Worm (Caenorhabditis elegans) whole organism, L3 larva: ENCODE data around the gene ech-3.

Source experiments
- R02D3.7 ChIP-seq: fragments of 150-350 bp; optimal IDR thresholded peaks from 2 replicates; lab custom pipeline; 2014; ENCODE audit warnings: missing biosample characterization, missing genetic modification characterization
- ZK546.5 ChIP-seq: sonication (generic microtip); optimal IDR thresholded peaks from 2 replicates; lab custom pipeline; 2017; ENCODE audit warnings: missing biosample characterization, missing genetic modification characterization
- aly-2 ChIP-seq: fragments of 150-350 bp; optimal IDR thresholded peaks from 2 replicates; lab custom pipeline; 2014; ENCODE audit warnings: missing biosample characterization, missing genetic modification characterization
- ama-1 ChIP-seq: fragments of 150-350 bp; optimal IDR thresholded peaks from 2 replicates; lab custom pipeline; 2018
- ceh-16 ChIP-seq: sonication (generic microtip); optimal IDR thresholded peaks from 2 replicates; lab custom pipeline; 2017; ENCODE audit warnings: missing biosample characterization, missing genetic modification characterization
- ceh-28 ChIP-seq: fragments of 150-350 bp; optimal IDR thresholded peaks from 2 replicates; lab custom pipeline; 2014; ENCODE audit warnings: missing biosample characterization, missing genetic modification reagents, missing genetic modification characterization
- ceh-82 ChIP-seq: fragments of 150-350 bp; optimal IDR thresholded peaks from 2 replicates; lab custom pipeline; 2014; ENCODE audit warnings: missing biosample characterization, missing genetic modification characterization
- ceh-9 ChIP-seq: sonication (generic microtip); optimal IDR thresholded peaks from 2 replicates; lab custom pipeline; 2018; ENCODE audit warnings: missing biosample characterization, missing genetic modification characterization
- daf-12 ChIP-seq: fragments of 150-350 bp; optimal IDR thresholded peaks from 2 replicates; lab custom pipeline; 2014; ENCODE audit warnings: missing biosample characterization, missing genetic modification reagents, missing genetic modification characterization
- egl-27 ChIP-seq: sonication (generic microtip); optimal IDR thresholded peaks from 4 replicates; lab custom pipeline; 2017; ENCODE audit warnings: missing biosample characterization, missing genetic modification reagents, missing genetic modification characterization
- egl-5 ChIP-seq: fragments of 150-350 bp; optimal IDR thresholded peaks from 2 replicates; lab custom pipeline; 2017; ENCODE audit warnings: missing biosample characterization, missing genetic modification reagents, missing genetic modification characterization, inconsistent platforms
- elt-1 ChIP-seq: fragments of 150-350 bp; optimal IDR thresholded peaks from 2 replicates; lab custom pipeline; 2014; ENCODE audit warnings: missing biosample characterization, missing genetic modification characterization
- elt-2 ChIP-seq: sonication (generic microtip); optimal IDR thresholded peaks from 2 replicates; lab custom pipeline; 2016; ENCODE audit warnings: missing genetic modification reagents, mild to moderate bottlenecking, missing genetic modification characterization, missing compliant biosample characterization
- eor-1 ChIP-seq, 2 experiments: fragments of 150-350 bp; optimal IDR thresholded peaks; 2 replicates each; lab custom pipeline; 2014 to 2018; ENCODE audit warnings: missing biosample characterization in 2 of 2, missing genetic modification characterization in 2 of 2
- fkh-10 ChIP-seq: sonication (generic microtip); optimal IDR thresholded peaks from 2 replicates; lab custom pipeline; 2017; ENCODE audit warnings: missing biosample characterization, missing genetic modification reagents, missing genetic modification characterization
- fos-1 ChIP-seq: fragments of 150-350 bp; optimal IDR thresholded peaks from 2 replicates; lab custom pipeline; 2014; ENCODE audit warnings: missing biosample characterization, missing genetic modification characterization
- hmg-11 ChIP-seq: sonication (generic microtip); optimal IDR thresholded peaks from 2 replicates; lab custom pipeline; 2016; ENCODE audit warnings: missing genetic modification characterization, missing compliant biosample characterization
- lin-15B ChIP-seq: fragments of 150-350 bp; optimal IDR thresholded peaks from 2 replicates; lab custom pipeline; 2014; ENCODE audit warnings: missing biosample characterization, missing genetic modification characterization
- lin-39 ChIP-seq: fragments of 150-350 bp; optimal IDR thresholded peaks from 2 replicates; lab custom pipeline; 2018; ENCODE audit warnings: missing biosample characterization, missing genetic modification reagents, missing genetic modification characterization
- lsy-12 ChIP-seq: sonication (generic microtip); optimal IDR thresholded peaks from 2 replicates; lab custom pipeline; 2016; ENCODE audit warnings: mild to moderate bottlenecking, missing genetic modification characterization, missing compliant biosample characterization
- mdl-1 ChIP-seq: fragments of 150-350 bp; optimal IDR thresholded peaks from 2 replicates; lab custom pipeline; 2014; ENCODE audit warnings: missing biosample characterization, missing genetic modification characterization
- mml-1 ChIP-seq: fragments of 150-350 bp; sonication (generic microtip); optimal IDR thresholded peaks from 3 replicates; lab custom pipeline; 2014; ENCODE audit warnings: missing biosample characterization, missing genetic modification characterization
- nfya-1 ChIP-seq: sonication (generic microtip); optimal IDR thresholded peaks from 2 replicates; lab custom pipeline; 2017; ENCODE audit warnings: missing genetic modification characterization, mild to moderate bottlenecking, missing compliant biosample characterization, antibody characterized with exemption, moderate library complexity; ENCODE audit not compliant: insufficient read depth
- nhr-11 ChIP-seq: fragments of 150-350 bp; optimal IDR thresholded peaks from 2 replicates; lab custom pipeline; 2014; ENCODE audit warnings: missing biosample characterization, missing genetic modification characterization
- nhr-12 ChIP-seq: fragments of 150-350 bp; optimal IDR thresholded peaks from 2 replicates; lab custom pipeline; 2014; ENCODE audit warnings: missing biosample characterization, missing genetic modification characterization
- nhr-23 ChIP-seq: fragments of 150-350 bp; optimal IDR thresholded peaks from 2 replicates; lab custom pipeline; 2014; ENCODE audit warnings: missing biosample characterization, missing genetic modification reagents, missing genetic modification characterization
- nhr-237 ChIP-seq: fragments of 150-350 bp; optimal IDR thresholded peaks from 2 replicates; lab custom pipeline; 2014; ENCODE audit warnings: missing biosample characterization, missing genetic modification characterization
- nhr-25 ChIP-seq: sonication (generic microtip); optimal IDR thresholded peaks from 2 replicates; lab custom pipeline; 2017; ENCODE audit warnings: missing biosample characterization, missing genetic modification characterization
- nhr-28 ChIP-seq: fragments of 150-350 bp; optimal IDR thresholded peaks from 2 replicates; lab custom pipeline; 2014; ENCODE audit warnings: missing biosample characterization, missing genetic modification characterization
- nhr-43 ChIP-seq: sonication (generic microtip); optimal IDR thresholded peaks from 2 replicates; lab custom pipeline; 2016; ENCODE audit warnings: mild to moderate bottlenecking, missing genetic modification characterization, missing compliant biosample characterization; ENCODE audit not compliant: poor library complexity, severe bottlenecking
- nhr-67 ChIP-seq: fragments of 150-350 bp; optimal IDR thresholded peaks from 2 replicates; lab custom pipeline; 2014; ENCODE audit warnings: missing biosample characterization, missing genetic modification characterization
- nhr-76 ChIP-seq: fragments of 150-350 bp; sonication (generic microtip); optimal IDR thresholded peaks from 5 replicates; lab custom pipeline; 2014; ENCODE audit warnings: missing biosample characterization, missing genetic modification characterization
- nhr-77 ChIP-seq: fragments of 150-350 bp; optimal IDR thresholded peaks from 2 replicates; lab custom pipeline; 2014; ENCODE audit warnings: missing biosample characterization, missing genetic modification characterization
- pha-4 ChIP-seq: fragments of 150-350 bp; optimal IDR thresholded peaks from 2 replicates; lab custom pipeline; 2014; ENCODE audit warnings: missing biosample characterization, missing genetic modification reagents, missing genetic modification characterization
- pqm-1 ChIP-seq: fragments of 150-350 bp; optimal IDR thresholded peaks from 2 replicates; lab custom pipeline; 2017; ENCODE audit warnings: missing biosample characterization, missing genetic modification characterization, inconsistent platforms
- sea-2 ChIP-seq: fragments of 150-350 bp; sonication (generic microtip); optimal IDR thresholded peaks from 4 replicates; lab custom pipeline; 2014; ENCODE audit warnings: missing biosample characterization, missing genetic modification reagents, missing genetic modification characterization
- skn-1 ChIP-seq: fragments of 150-350 bp; optimal IDR thresholded peaks from 2 replicates; lab custom pipeline; 2014; ENCODE audit warnings: missing biosample characterization, missing genetic modification characterization
- snpc-4 ChIP-seq: fragments of 150-350 bp; optimal IDR thresholded peaks from 2 replicates; lab custom pipeline; 2014; ENCODE audit warnings: missing biosample characterization, missing genetic modification characterization
- tbx-2 ChIP-seq: sonication (generic microtip); optimal IDR thresholded peaks from 2 replicates; lab custom pipeline; 2016; ENCODE audit warnings: mild to moderate bottlenecking, missing genetic modification characterization, missing compliant biosample characterization
- unc-39 ChIP-seq: sonication (generic microtip); optimal IDR thresholded peaks from 4 replicates; lab custom pipeline; 2017; ENCODE audit warnings: missing biosample characterization, missing genetic modification characterization
- unc-62 ChIP-seq: fragments of 150-350 bp; sonication (generic microtip); optimal IDR thresholded peaks from 4 replicates; lab custom pipeline; 2014; ENCODE audit warnings: missing biosample characterization, missing genetic modification reagents, missing genetic modification characterization
- zag-1 ChIP-seq: fragments of 150-350 bp; optimal IDR thresholded peaks from 2 replicates; lab custom pipeline; 2014; ENCODE audit warnings: missing biosample characterization, missing genetic modification characterization
- ztf-11 ChIP-seq: fragments of 150-350 bp; optimal IDR thresholded peaks from 2 replicates; lab custom pipeline; 2014; ENCODE audit warnings: missing biosample characterization, missing genetic modification characterization
- ztf-4 ChIP-seq: fragments of 150-350 bp; optimal IDR thresholded peaks from 2 replicates; lab custom pipeline; 2014; ENCODE audit warnings: missing biosample characterization, missing genetic modification characterization

ech-3 gene

ce11 chrV:8022040-8022439, at the start of gene ech-3:
ech-3 (plus strand) TSS chrV:8022217.
- TF ChIP-seq fos-1 (tag; lab: Kevin White, UChicago): no peak
- no peak for TF ChIP-seq unc-62 (GFP tag; lab: Kevin White, UChicago)
- peak; percentile 51 for TF ChIP-seq pha-4 (tag; lab: Kevin White, UChicago)
- TF ChIP-seq egl-27 (tag; lab: Kevin White, UChicago): no peak
- peak; percentile 39 for TF ChIP-seq elt-2 (tag; lab: Kevin White, UChicago)
- TF ChIP-seq sea-2 (GFP tag; lab: Kevin White, UChicago): no peak
- peak; percentile 75 for TF ChIP-seq ceh-28 (tag; lab: Kevin White, UChicago)
- peak; percentile 21 for TF ChIP-seq pqm-1 (tag; lab: Kevin White, UChicago)

- TF ChIP-seq nhr-12 (tag; lab: Kevin White, UChicago): no peak
- TF ChIP-seq ceh-82 (tag; lab: Kevin White, UChicago): no peak
- TF ChIP-seq mml-1 (tag; lab: Kevin White, UChicago): no peak
- TF ChIP-seq pqm-1 (tag; lab: Kevin White, UChicago): peak; percentile 67
- TF ChIP-seq elt-2 (tag; lab: Kevin White, UChicago): peak; percentile 62
- TF ChIP-seq fos-1 (tag; lab: Kevin White, UChicago): no peak
- no peak for TF ChIP-seq eor-1 (tag; optimal IDR thresholded peaks at IDR 0.05; lab: Kevin White, UChicago)
- TF ChIP-seq nfya-1: peak; percentile 25
- no peak for TF ChIP-seq egl-27 (tag; lab: Kevin White, UChicago)
- TF ChIP-seq nhr-23 (tag; lab: Kevin White, UChicago): no peak
- no peak for TF ChIP-seq mdl-1
- TF ChIP-seq fkh-10 (GFP tag; lab: Kevin White, UChicago): no peak
- TF ChIP-seq nhr-77 (tag; lab: Kevin White, UChicago): no peak
- no peak for TF ChIP-seq ceh-16 (tag; lab: Kevin White, UChicago)
- TF ChIP-seq ceh-28 (tag; lab: Kevin White, UChicago): no peak
- no peak for TF ChIP-seq R02D3.7 (tag; lab: Kevin White, UChicago)
- TF ChIP-seq lin-15B: no peak
- TF ChIP-seq ceh-9: no peak
- TF ChIP-seq daf-12 (tag; lab: Kevin White, UChicago): no peak
- no peak for TF ChIP-seq skn-1
- TF ChIP-seq nhr-237 (tag; lab: Kevin White, UChicago): no peak
- TF ChIP-seq egl-5: no peak
- no peak for TF ChIP-seq snpc-4
- no peak for TF ChIP-seq tbx-2 (tag; lab: Kevin White, UChicago)
- TF ChIP-seq ZK546.5 (tag; lab: Kevin White, UChicago): no peak
- peak; percentile 47 for TF ChIP-seq pha-4 (tag; lab: Kevin White, UChicago)
- TF ChIP-seq ztf-4 (tag; lab: Kevin White, UChicago): no peak
- no peak for TF ChIP-seq ama-1
- no peak for TF ChIP-seq sea-2 (GFP tag; lab: Kevin White, UChicago)
- no peak for TF ChIP-seq lin-39
- TF ChIP-seq lsy-12 (tag; lab: Kevin White, UChicago): no peak
- TF ChIP-seq nhr-76 (tag; lab: Kevin White, UChicago): no peak
These were observed 44.1 kb upstream of the ech-3 start, which contains the start of gene let-413 for ce11 chrV:7977701-7978461. let-413 (minus strand) TSS chrV:7977776.

ce11 chrV:7978798-7979197, 43.2 kb upstream of the ech-3 start:
- TF ChIP-seq unc-39 (tag; lab: Kevin White, UChicago) (no peak), nhr-77 (tag; lab: Kevin White, UChicago) (no peak), ztf-11 (tag; lab: Kevin White, UChicago) (no peak), fkh-10 (GFP tag; lab: Kevin White, UChicago) (no peak), nfya-1 (peak; percentile 32), ceh-16 (tag; lab: Kevin White, UChicago) (no peak), R02D3.7 (tag; lab: Kevin White, UChicago) (no peak), sea-2 (GFP tag; lab: Kevin White, UChicago) (no peak), zag-1 (tag; lab: Kevin White, UChicago) (no peak), eor-1 (tag; optimal IDR thresholded peaks at IDR 0.05; lab: Kevin White, UChicago) (no peak), hmg-11 (tag; lab: Kevin White, UChicago) (peak; percentile 32), aly-2 (no peak), egl-5 (no peak), lin-39 (peak; percentile 1), nhr-11 (tag; lab: Kevin White, UChicago) (no peak), elt-1 (tag; lab: Kevin White, UChicago) (no peak), ama-1 (no peak), tbx-2 (tag; lab: Kevin White, UChicago) (no peak), nhr-43 (tag; lab: Kevin White, UChicago) (no peak), nhr-28 (no peak), pqm-1 (tag; lab: Kevin White, UChicago) (peak; percentile 12), ztf-4 (tag; lab: Kevin White, UChicago) (no peak), nhr-76 (tag; lab: Kevin White, UChicago) (no peak), ZK546.5 (tag; lab: Kevin White, UChicago) (no peak), skn-1 (no peak), ceh-82 (tag; lab: Kevin White, UChicago) (no peak), lin-15B (peak; percentile 14), ceh-28 (tag; lab: Kevin White, UChicago) (peak; percentile 45), mml-1 (tag; lab: Kevin White, UChicago) (no peak), pha-4 (tag; lab: Kevin White, UChicago) (peak; percentile 73), nhr-67 (tag; lab: Kevin White, UChicago) (no peak), mdl-1 (no peak), nhr-23 (tag; lab: Kevin White, UChicago) (peak; percentile 55), lsy-12 (tag; lab: Kevin White, UChicago) (no peak), nhr-25 (tag; lab: Kevin White, UChicago) (peak; percentile 93), elt-2 (tag; lab: Kevin White, UChicago) (peak; percentile 31), egl-27 (tag; lab: Kevin White, UChicago) (no peak)
